Worm (Caenorhabditis elegans): Measurements from ENCODE around the gene C25G4.2.

Gene C25G4.2

DNA sequence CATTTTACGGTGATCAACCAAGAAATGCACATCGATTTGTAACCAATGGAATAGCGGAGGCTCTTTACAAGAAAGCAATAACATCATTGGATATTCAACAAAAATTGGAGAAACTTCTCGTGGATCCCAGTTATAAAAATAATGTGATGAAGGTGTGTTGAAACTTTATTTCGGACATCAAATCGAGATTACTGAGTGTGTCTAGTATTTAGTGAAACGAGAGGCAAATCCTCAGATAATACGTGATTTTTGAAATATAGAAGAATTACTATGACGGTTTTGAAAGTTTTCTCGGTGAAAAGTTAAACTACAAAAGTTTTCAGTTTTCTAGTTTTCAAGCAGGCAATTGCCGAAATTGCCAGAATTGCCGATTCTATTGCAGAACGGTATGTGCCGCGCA is 12.1 kb downstream of the C25G4.2 start:
- no peak for TF ChIP-seq zag-1 (tag; optimal IDR thresholded peaks at IDR 0.05)
- TF ChIP-seq nhr-237 (tag; optimal IDR thresholded peaks at IDR 0.05) = no peak
- TF ChIP-seq unc-55 (GFP tag; optimal IDR thresholded peaks at IDR 0.05) = no peak
- no peak for TF ChIP-seq ceh-16 (tag; optimal IDR thresholded peaks at IDR 0.05)
- TF ChIP-seq snpc-4 (tag; optimal IDR thresholded peaks at IDR 0.05) = no peak
- no peak for TF ChIP-seq nhr-12 (tag; optimal IDR thresholded peaks at IDR 0.05)
- TF ChIP-seq nhr-25 (tag; optimal IDR thresholded peaks at IDR 0.05) = no peak
- TF ChIP-seq nhr-77 (tag; optimal IDR thresholded peaks at IDR 0.05) = no peak
- no peak for TF ChIP-seq mbf-1 (tag; optimal IDR thresholded peaks at IDR 0.05)
- TF ChIP-seq nhr-129 (tag; optimal IDR thresholded peaks at IDR 0.05) = no peak
- no peak for TF ChIP-seq F13H6.1 (tag; optimal IDR thresholded peaks at IDR 0.05)
- TF ChIP-seq fos-1 (tag; optimal IDR thresholded peaks at IDR 0.05) = no peak
- TF ChIP-seq ceh-82 (tag; optimal IDR thresholded peaks at IDR 0.05) = no peak
- TF ChIP-seq mdl-1 (tag; optimal IDR thresholded peaks at IDR 0.05) = no peak
- TF ChIP-seq nhr-23 (tag; optimal IDR thresholded peaks at IDR 0.05) = no peak
- TF ChIP-seq lsy-2 (tag; optimal IDR thresholded peaks at IDR 0.05) = no peak
- TF ChIP-seq blmp-1 (tag; optimal IDR thresholded peaks at IDR 0.05; ENCODE audit: insufficient read depth) = no peak
- TF ChIP-seq ztf-4 (tag; optimal IDR thresholded peaks at IDR 0.05) = no peak

DNA sequence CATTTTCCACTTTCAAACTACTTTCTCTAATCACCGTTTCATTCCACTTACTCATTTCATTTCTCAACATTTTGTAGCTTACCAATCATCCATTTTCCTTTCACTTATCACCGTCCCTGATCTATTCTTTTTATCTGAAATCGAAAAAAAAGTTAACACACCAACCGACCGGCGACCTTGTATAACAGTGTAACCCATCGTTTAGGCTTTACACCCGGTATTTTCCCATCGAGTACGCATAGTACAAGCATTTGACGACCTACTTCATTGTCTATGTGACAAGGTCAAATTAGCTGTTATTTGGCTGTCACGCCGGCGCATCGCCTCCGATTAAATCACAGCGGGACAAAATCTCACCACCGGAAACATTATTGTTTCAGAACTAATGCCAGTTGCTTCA is 14.3 kb downstream of the C25G4.2 start:
- TF ChIP-seq F13H6.1 (tag; optimal IDR thresholded peaks at IDR 0.05) = no peak
- TF ChIP-seq ama-1 (optimal IDR thresholded peaks at IDR 0.05) = no peak
- TF ChIP-seq blmp-1 (tag; optimal IDR thresholded peaks at IDR 0.05; ENCODE audit: insufficient read depth) = peak; percentile 81
- peak; percentile 66 for TF ChIP-seq nhr-25 (tag; optimal IDR thresholded peaks at IDR 0.05)

DNA sequence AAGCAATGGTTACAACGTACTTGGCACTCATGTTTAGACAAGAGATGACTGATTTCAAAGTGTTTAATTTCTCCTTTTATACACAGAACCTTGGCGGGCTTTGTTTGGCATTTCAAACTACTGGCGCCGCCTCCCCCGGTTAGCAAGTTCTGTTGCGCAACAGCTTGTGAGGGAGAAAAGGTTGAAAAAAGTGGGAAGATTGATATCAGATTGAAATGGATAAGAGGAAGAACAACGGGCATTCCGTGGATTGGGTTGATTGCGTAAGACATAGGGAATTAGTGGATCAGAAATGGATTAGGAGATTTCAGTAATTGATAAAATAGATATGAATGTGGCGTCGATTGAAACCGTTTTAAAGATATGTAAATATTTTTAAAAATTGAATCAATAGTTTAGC is 15.4 kb downstream of the C25G4.2 start, which contains the start of gene col-130:
Gene col-130 (minus strand): TSS at position 50 of the 400 bp plus-strand sequence.
- TF ChIP-seq ztf-11 (tag; optimal IDR thresholded peaks at IDR 0.05) (no peak), ama-1 (optimal IDR thresholded peaks at IDR 0.05) (no peak), ztf-1 (GFP tag; conservative IDR thresholded peaks at IDR 0.05) (no peak), ceh-16 (tag; optimal IDR thresholded peaks at IDR 0.05) (no peak)

DNA sequence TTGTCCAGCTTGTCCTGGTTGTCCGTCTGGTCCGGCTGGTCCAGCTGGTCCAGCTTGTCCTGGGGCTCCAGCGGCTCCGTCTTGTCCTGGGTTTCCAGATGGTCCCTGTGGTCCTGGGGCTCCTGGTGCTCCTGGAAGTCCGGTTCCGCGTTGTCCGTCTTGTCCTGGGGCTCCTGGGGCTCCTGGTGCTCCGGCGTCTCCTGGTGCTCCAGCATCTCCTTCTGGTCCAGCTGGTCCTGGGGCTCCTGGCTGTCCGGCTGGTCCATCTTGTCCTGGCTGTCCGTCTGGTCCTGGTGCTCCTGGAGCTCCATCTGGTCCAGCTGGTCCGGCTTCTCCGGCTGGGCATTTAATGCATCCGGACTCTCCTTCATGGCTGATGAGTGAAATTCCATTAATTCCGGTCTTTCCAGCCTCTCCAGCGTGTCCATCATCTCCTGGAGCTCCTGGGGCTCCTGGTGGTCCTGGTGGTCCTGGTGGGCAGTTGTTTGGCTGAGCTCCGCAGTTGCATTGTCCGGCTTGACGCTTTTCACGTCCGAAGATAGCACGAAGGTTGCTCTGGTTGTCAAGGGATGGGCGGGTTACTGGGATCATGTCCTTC is 16.0 kb downstream of the C25G4.2 start:
- no peak for TF ChIP-seq egl-27 (tag; optimal IDR thresholded peaks at IDR 0.05)
- no peak for TF ChIP-seq blmp-1 (tag; optimal IDR thresholded peaks at IDR 0.05; ENCODE audit: insufficient read depth)
- no peak for TF ChIP-seq aly-2 (tag; optimal IDR thresholded peaks at IDR 0.05)
- no peak for TF ChIP-seq lsy-2 (tag; optimal IDR thresholded peaks at IDR 0.05)
- no peak for TF ChIP-seq ZK546.5 (tag; optimal IDR thresholded peaks at IDR 0.05)
- TF ChIP-seq elt-3 (tag; optimal IDR thresholded peaks at IDR 0.05) = no peak
- no peak for TF ChIP-seq fos-1 (tag; optimal IDR thresholded peaks at IDR 0.05)
- TF ChIP-seq lin-13 (GFP tag; optimal IDR thresholded peaks at IDR 0.05) = no peak
- no peak for TF ChIP-seq sem-4 (tag; optimal IDR thresholded peaks at IDR 0.05)
- TF ChIP-seq mab-5 (tag; optimal IDR thresholded peaks at IDR 0.05) = no peak
- TF ChIP-seq lin-11 (tag; optimal IDR thresholded peaks at IDR 0.05) = no peak
- no peak for TF ChIP-seq Y55F3AM.14 (GFP tag; optimal IDR thresholded peaks at IDR 0.05)
- no peak for TF ChIP-seq ceh-82 (tag; optimal IDR thresholded peaks at IDR 0.05)
- TF ChIP-seq snpc-4 (tag; optimal IDR thresholded peaks at IDR 0.05) = no peak
- no peak for TF ChIP-seq nhr-25 (tag; optimal IDR thresholded peaks at IDR 0.05)
- TF ChIP-seq zag-1 (tag; optimal IDR thresholded peaks at IDR 0.05) = no peak
- no peak for TF ChIP-seq unc-39 (tag; optimal IDR thresholded peaks at IDR 0.05)
- no peak for TF ChIP-seq mdl-1 (tag; optimal IDR thresholded peaks at IDR 0.05)

DNA sequence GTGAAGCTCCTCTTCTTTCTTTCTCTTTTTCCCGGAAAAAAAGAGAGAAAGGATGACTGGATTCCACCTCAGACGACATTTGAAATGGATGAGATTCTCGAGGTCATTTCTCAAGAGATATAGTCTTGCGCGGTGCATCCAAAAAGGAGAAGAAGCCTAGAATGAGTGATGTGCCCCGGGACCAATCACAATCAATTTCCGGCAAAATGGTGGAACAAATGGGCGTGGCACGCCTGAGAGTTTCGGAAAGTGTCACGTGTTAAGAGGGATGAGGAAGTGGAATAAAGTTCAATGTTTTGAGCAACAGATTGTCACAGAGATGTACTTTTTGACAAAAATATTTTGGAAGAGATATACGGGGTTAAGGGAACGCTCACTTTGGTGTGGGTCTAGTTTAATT is 18.2 kb downstream of the C25G4.2 start:
- TF ChIP-seq sma-3 (GFP tag; optimal IDR thresholded peaks at IDR 0.05) (no peak), R02D3.7 (tag; optimal IDR thresholded peaks at IDR 0.05) (no peak), Y55F3AM.14 (GFP tag; optimal IDR thresholded peaks at IDR 0.05) (no peak), mdl-1 (tag; optimal IDR thresholded peaks at IDR 0.05) (peak in 1 of 2 experiments; percentile 59), unc-62 (GFP tag; optimal IDR thresholded peaks at IDR 0.05) (peak; percentile 44), C34F6.9 (tag; optimal IDR thresholded peaks at IDR 0.05) (peak; percentile 9), lsy-2 (tag; optimal IDR thresholded peaks at IDR 0.05) (peak in 1 of 2 experiments; percentile 5), unc-55 (GFP tag; optimal IDR thresholded peaks at IDR 0.05) (no peak), gmeb-1 (tag; optimal IDR thresholded peaks at IDR 0.05) (no peak), nhr-6 (tag; optimal IDR thresholded peaks at IDR 0.05) (no peak), mab-5 (tag; optimal IDR thresholded peaks at IDR 0.05) (peak; percentile 26)

Data from whole organism, L2 larva.